Worm (Caenorhabditis elegans): ENCODE results near the gene F41E6.1.

The F41E6.1 gene

ce11 chrV:8594105-8594964 is 28.1 kb upstream of the F41E6.1 start, which contains the start of gene tag-196 (continued):
- no peak for TF ChIP-seq arid-1 (GFP tag; conservative IDR thresholded peaks at IDR 0.05)
- TF ChIP-seq ctbp-1 (GFP tag; IDR thresholded peaks at IDR 0.05): no peak
- no peak for TF ChIP-seq zag-1 (tag; optimal IDR thresholded peaks at IDR 0.05)
- TF ChIP-seq T26A8.4 (GFP tag; IDR thresholded peaks at IDR 0.05): no peak
- no peak for TF ChIP-seq R02D3.7 (tag; optimal IDR thresholded peaks at IDR 0.05)
- TF ChIP-seq F44E2.7 (GFP tag; IDR thresholded peaks at IDR 0.05): no peak
- no peak for TF ChIP-seq tag-97 (GFP tag; IDR thresholded peaks at IDR 0.05)
- TF ChIP-seq mep-1 (tag; optimal IDR thresholded peaks at IDR 0.05): no peak
- no peak for TF ChIP-seq Y105C5A.15 (GFP tag; IDR thresholded peaks at IDR 0.05)
- TF ChIP-seq nhr-28 (tag; optimal IDR thresholded peaks at IDR 0.05): peak; percentile 12
- peak; percentile 89 for TF ChIP-seq aha-1 (tag)
- TF ChIP-seq nhr-10 (tag; optimal IDR thresholded peaks at IDR 0.05): no peak
- no peak for TF ChIP-seq spr-3 (GFP tag; optimal IDR thresholded peaks at IDR 0.05)
- TF ChIP-seq daf-12 (tag; optimal IDR thresholded peaks at IDR 0.05): no peak
- no peak for TF ChIP-seq ZK546.5 (tag; optimal IDR thresholded peaks at IDR 0.05)
- no peak for TF ChIP-seq madf-5 (GFP tag; IDR thresholded peaks at IDR 0.05)
- TF ChIP-seq snpc-4 (tag; optimal IDR thresholded peaks at IDR 0.05): no peak
- no peak for TF ChIP-seq zip-2 (tag; optimal IDR thresholded peaks at IDR 0.05)
- peak in 1 of 2 experiments; percentile 14 for TF ChIP-seq lsy-2 (tag; optimal IDR thresholded peaks at IDR 0.05)
- TF ChIP-seq pqm-1 (tag; optimal IDR thresholded peaks at IDR 0.05): no peak
- TF ChIP-seq nhr-42 (GFP tag; IDR thresholded peaks at IDR 0.05): no peak
- TF ChIP-seq nhr-237 (tag; optimal IDR thresholded peaks at IDR 0.05): no peak
- TF ChIP-seq hlh-30 (tag; optimal IDR thresholded peaks at IDR 0.05; ENCODE audit: insufficient read depth): peak; percentile 92
- no peak for TF ChIP-seq sdz-12 (GFP tag; optimal IDR thresholded peaks at IDR 0.05)
- TF ChIP-seq hlh-11 (tag; optimal IDR thresholded peaks at IDR 0.05): peak; percentile 70
- TF ChIP-seq mxl-3 (GFP tag; optimal IDR thresholded peaks at IDR 0.05): no peak
- no peak for TF ChIP-seq Y75B8A.6 (GFP tag; IDR thresholded peaks at IDR 0.05)
- TF ChIP-seq ceh-62 (tag; optimal IDR thresholded peaks at IDR 0.05): no peak
- TF ChIP-seq nhr-41 (GFP tag; IDR thresholded peaks at IDR 0.05): no peak
- TF ChIP-seq fos-1 (tag; optimal IDR thresholded peaks at IDR 0.05): no peak
- TF ChIP-seq php-3 (GFP tag; IDR thresholded peaks at IDR 0.05): no peak
- TF ChIP-seq vab-7 (GFP tag; IDR thresholded peaks at IDR 0.05): no peak
- no peak for TF ChIP-seq unc-39 (tag; optimal IDR thresholded peaks at IDR 0.05)
- no peak for TF ChIP-seq egl-27 (tag; optimal IDR thresholded peaks at IDR 0.05)
- no peak for TF ChIP-seq ces-1 (GFP tag; optimal IDR thresholded peaks at IDR 0.05)
- TF ChIP-seq lim-7 (GFP tag; IDR thresholded peaks at IDR 0.05): no peak

- TF ChIP-seq nhr-42 (GFP tag; IDR thresholded peaks at IDR 0.05) (no peak), dmd-8 (GFP tag; IDR thresholded peaks at IDR 0.05) (no peak), T26A8.4 (GFP tag; IDR thresholded peaks at IDR 0.05) (no peak), nhr-28 (tag; optimal IDR thresholded peaks at IDR 0.05) (no peak), lin-13 (GFP tag; optimal IDR thresholded peaks at IDR 0.05) (no peak), jun-1 (tag; optimal IDR thresholded peaks at IDR 0.05) (no peak), ztf-7 (tag; optimal IDR thresholded peaks at IDR 0.05) (no peak), daf-19 (GFP tag; conservative IDR thresholded peaks at IDR 0.05) (no peak), nhr-48 (tag; optimal IDR thresholded peaks at IDR 0.05) (no peak), ZK337.2 (GFP tag; IDR thresholded peaks at IDR 0.05) (no peak), dmd-9 (GFP tag; IDR thresholded peaks at IDR 0.05) (no peak), Y48G9A.11 (GFP tag; IDR thresholded peaks at IDR 0.05) (no peak), nhr-77 (tag; optimal IDR thresholded peaks at IDR 0.05) (no peak), ceh-44 (GFP tag; IDR thresholded peaks at IDR 0.05) (no peak), php-3 (GFP tag; IDR thresholded peaks at IDR 0.05) (no peak), saeg-2 (GFP tag; IDR thresholded peaks at IDR 0.05) (no peak), R02D3.7 (tag; optimal IDR thresholded peaks at IDR 0.05) (no peak), madf-9 (GFP tag; conservative IDR thresholded peaks at IDR 0.05) (no peak), skn-1 (tag; optimal IDR thresholded peaks at IDR 0.05) (no peak), lin-38 (GFP tag; IDR thresholded peaks at IDR 0.05) (no peak)
Observed at ce11 chrV:8599192-8599591, 23.2 kb upstream of the F41E6.1 start, which contains the start of gene F41E6.7. F41E6.7 (minus strand) TSS chrV:8599292.
